Fruit fly (Drosophila melanogaster): ENCODE data around the gene sro.
A peak's percentile ranks its signal among the peaks of the same experiment; 100 is the strongest.

Gene sro

DNA sequence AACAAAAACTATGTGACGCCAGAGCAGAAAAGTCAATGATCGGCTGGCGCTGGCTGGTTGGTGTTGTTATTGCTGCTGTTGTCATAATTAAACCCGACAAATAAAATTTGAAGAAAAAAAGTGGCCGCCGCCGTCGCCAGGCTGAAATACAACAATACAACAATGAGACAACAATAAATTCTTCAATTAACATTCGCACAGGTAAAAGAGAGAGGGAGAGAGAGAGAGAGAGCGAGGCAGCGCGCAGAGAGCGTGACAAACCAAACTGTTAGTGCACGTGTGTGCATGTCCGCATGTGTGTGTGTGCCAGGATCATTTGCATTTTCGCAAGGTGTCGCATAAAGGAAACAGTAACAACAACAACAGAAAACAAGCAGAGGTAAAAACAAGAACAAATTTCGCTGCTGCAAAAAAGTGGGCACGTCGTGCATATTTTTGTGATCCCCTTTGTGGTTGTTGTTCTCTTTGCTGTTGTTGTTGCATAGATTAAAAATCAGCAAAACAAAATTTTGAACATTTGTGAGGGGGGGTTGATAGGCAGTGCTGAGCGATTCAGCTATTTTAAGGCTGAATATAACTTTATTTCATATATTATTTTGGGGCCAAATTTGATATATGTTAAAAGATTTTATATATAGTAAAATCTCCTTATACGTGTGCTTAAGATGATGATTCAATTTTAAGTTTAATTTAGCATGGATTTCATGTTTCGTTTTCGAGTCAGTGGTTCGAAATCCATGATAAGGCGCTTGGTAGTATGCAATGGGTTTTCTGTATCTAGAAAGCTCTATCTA lies 30.0 kb upstream of the sro start:
- no peak for TF ChIP-seq CG17801 (GFP tag; optimal IDR thresholded peaks at IDR 0.05; ENCODE audit: partially characterized antibody)

DNA sequence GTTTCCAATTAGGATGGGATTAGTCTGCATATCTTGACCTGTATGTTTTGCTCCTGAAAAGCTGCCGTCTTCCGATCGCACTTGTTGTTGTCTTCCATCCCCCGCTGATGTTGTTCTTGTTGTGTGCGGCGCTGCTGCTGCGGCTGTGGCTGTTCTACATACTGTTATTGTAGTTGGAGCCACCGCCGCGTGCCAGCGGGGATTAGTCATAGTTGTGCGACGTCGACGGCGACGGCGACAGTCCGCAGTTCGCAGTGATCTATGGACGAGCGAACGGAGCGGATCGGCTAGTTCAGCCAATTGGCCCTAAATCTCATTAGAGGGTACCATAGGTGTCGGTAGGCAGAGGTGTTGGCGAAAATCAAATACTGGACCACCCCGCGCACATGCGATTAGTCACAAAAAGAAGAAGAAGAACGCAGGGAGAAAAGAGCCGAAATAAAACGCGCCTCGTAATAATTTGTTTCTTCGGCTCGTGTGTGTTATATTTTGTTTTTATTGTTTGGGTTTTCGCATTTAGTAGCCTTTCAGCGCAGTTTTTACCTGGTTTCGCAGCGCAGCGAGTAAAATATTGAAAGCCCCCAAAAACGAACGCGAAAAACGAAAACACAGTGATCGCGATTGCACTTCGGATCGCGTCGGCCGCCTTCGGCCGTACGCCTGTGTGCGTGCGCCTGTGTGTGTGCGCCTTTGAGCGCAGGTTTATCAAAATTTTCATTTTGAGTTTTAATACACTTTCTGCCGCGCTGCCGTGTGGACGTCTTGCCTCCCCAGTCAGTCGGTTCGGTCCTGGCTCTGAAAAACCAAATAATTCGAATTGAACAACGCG lies 28.9 kb upstream of the sro start, which contains the start of gene kay:
Gene kay, plus strand, starts transcription at position 729 of the 829 bp plus-strand sequence.
- TF ChIP-seq CG17801 (GFP tag; optimal IDR thresholded peaks at IDR 0.05; ENCODE audit: partially characterized antibody), result no peak

DNA sequence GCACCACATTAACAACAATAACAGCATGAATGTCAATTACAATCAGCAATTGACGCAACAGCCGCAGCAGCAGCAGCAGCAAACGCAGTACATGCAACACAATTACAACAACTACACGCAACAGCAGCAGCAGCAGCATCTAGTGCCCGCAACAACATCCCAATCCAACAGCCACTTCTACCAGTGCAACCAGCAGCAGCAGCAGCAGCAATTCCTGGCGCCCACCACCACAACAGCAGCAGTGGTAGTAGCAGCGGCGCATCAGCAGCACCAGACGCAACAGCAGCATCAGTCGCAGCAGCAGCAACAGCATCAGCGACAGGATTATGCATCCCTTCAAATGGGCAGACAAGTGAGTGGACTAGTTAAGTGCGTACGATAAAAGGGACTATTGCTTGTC lies 27.2 kb upstream of the sro start:
- no peak for TF ChIP-seq CG17801 (GFP tag; optimal IDR thresholded peaks at IDR 0.05; ENCODE audit: partially characterized antibody)

DNA sequence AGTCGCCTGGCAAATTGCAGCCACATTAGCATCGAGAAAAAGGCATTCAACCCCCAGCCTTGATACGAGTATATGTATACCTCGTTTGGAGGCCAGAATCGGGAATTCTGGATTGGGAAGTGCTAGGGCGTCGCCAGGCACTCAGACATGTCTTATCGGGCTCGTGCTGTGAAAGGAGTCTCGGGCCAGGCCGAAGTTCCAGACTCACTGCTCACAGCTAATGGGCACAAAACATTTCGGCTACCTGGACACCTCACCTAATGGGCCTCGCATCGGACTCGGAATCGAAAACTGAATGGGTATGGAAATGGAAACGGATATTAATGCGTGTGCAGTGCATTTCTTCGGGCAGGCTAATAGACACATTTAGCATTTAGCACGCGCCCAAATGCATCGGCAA lies 23.5 kb upstream of the sro start:
- TF ChIP-seq CG17801 (GFP tag; optimal IDR thresholded peaks at IDR 0.05; ENCODE audit: partially characterized antibody), result no peak

DNA sequence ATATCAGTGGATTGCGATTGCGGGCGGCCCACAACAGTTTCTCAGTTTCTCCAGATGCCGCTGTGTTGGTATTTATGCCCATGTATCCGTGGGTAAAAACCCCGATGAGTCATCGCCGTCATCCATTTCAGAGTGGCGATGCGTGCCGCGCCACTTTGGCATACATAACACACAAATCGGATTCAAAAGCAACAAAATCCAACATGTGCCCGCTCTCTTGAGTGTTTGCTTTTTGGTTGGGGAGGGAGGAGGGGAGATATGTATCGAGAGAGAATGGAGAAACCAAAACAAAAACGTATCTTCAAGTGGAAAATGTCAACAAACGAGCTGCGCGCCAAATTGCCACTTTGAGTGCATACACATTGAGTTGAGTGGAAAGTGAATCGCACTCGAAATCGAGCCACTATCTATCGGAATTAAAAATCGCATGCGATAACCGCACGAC lies 22.7 kb upstream of the sro start:
- no peak for TF ChIP-seq CG17801 (GFP tag; optimal IDR thresholded peaks at IDR 0.05; ENCODE audit: partially characterized antibody)

DNA sequence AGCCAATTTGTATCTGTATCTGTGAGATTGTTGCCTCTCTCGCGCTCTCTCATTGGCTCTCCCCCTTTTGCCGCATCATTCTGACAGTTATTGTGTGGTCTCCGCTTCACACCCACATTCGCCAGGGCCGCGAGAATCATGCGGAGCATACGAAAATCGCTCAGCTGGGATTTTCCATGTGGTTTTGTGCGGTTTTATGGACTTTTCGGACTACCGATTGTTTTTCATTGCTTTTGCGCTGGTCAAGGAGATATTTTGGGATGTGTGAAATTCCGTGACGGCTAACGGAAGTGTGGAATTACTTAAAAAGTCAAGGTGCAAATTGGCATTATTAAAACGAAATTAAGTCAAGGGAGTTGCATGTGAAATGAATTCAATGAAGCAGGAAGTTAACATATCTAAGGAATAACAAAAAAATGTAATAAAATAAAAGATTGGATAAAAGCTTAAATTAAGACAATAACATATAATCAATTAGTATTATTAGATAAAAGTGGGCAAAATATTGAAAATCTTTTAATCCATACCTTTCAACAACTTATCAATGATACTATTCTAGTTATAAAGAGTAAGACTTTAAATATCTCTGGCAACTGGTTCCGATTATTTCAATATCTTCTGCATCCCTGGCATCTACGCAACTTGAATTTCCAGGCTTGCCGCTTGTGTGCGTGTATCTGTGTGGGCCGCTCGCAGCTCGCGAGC lies 22.2 kb upstream of the sro start:
- no peak for TF ChIP-seq CG17801 (GFP tag; optimal IDR thresholded peaks at IDR 0.05; ENCODE audit: partially characterized antibody)

DNA sequence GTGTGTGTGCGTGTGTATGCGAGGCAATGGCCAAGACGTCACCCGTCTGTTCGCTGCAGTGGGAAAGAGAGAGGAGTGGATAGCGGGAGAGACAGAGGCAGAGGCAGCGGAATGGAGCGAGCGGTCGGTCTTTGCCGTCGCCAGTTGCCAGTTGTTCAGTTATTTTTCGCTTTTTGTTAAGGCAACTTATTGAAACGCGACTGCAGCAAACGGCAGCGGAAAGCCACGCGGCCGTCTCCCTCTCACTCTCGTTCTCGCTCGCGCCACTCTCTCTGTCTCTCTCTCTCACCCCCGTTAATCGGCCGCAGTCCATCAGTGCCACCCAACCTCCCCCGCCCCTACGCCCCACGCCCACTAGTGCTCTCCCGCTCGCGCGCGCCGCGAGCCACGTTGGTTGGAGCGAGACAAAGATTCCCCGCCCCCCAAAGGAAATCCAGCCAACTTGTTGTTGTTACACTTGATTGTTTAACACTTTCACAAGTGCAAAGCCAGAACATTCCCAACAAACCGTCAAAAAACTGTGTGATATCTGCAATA lies 21.5 kb upstream of the sro start:
- TF ChIP-seq CG17801 (GFP tag; optimal IDR thresholded peaks at IDR 0.05; ENCODE audit: partially characterized antibody), result peak; percentile 52

DNA sequence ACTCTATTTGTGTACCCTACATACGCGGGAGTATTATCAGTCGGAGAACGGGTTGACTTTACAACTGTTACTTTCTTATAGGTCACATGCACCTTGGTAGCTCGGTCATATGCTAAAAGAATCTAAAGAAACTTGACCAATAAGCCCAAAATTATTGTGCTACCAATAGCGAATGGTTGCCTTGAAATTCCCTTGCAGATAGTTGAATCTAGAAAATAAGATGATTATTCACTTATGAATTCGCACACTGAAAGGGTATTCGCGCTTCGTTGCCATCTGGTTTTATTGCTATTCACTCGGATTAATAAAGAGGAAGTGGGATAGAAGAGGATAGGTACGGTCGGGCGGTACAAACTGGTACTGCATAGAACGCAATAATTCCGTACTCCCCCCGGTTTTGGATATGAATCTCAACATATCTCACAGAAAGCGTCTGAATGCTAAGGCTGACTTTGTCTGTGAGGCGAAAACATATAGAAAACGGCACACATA lies 20.5 kb upstream of the sro start:
- peak; percentile 69 for TF ChIP-seq CG17801 (GFP tag; optimal IDR thresholded peaks at IDR 0.05; ENCODE audit: partially characterized antibody)

DNA sequence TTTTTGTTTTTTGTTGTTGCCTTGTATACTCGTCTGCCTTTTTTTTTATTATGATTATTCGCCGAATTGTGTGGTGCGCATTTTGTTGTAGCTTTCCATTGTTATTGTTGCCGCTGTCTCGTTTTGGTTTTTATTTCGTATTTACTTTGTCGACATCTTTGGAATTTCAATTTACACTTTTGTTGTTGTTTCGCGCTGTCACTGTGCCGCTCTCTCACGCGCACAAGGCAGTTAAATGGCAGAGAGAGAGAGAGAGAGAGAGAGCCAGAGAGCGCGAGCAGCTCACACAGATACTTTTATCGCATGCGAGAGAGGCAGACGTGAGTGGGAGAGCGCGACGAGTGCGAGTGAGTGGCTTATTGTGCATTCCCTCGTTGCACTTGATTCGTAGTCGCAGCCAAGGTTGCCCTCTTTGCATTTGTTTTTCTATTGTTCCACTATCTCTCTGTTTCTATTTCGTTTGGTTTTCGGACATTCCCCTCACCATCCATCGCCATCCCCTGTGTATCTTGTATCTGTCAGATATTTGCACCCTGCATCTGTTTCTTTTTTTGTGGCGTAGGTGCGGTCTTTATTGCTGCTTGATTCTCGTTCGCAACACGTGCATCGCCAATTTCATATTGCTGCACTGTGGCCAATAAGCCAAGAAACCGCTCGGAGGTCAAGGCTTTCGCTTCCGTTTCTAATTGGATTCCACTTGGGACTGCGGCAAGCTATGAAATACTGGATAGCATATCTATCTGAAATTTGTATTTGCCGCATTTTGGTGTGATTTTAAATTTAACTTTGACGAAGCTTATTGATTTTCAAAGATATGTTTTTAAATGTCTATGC lies 19.8 kb upstream of the sro start:
- TF ChIP-seq CG17801 (GFP tag; optimal IDR thresholded peaks at IDR 0.05; ENCODE audit: partially characterized antibody), result peak; percentile 11

DNA sequence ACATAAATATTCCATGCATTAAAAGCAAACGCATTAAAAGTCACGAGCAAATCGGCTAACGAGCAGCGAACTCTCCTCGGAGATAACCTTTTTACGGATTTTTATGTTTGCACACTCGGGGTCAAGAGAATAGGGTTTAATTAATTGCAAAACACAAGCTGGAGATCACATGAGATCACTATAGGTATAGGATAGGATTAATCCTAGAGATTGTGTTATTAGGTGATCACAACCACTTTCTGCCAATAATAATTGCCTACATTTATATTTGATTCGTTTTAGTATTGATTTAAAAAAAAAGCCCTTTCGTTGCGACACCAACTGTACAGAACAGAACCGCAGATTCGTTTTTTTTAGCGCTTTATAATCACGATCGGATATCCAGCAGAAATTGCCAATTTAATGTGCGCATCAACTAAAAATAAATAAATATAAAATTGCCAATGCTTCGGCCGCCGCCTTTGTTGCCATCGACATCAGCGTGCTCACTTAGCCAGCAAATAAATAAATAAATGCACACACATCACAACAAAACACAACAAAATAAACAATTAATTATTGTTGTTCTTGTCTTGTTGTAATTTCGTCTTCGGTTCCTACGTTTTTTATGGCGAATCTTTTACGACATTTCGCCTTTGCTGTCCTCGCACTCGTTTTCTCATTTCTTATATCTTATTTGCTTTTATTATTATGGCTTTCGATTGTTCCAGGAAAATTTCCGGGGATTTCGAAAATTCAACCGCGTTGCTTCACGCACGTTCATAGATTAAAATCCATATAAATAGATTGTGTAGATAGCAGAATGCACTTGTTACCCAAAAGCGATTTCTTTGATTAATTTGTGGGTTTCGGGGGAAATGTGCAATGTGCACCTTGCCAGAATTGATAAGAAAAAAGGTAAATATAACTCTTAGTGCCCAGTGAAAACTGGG lies 18.4 kb upstream of the sro start:
- no peak for TF ChIP-seq CG17801 (GFP tag; optimal IDR thresholded peaks at IDR 0.05; ENCODE audit: partially characterized antibody)

DNA sequence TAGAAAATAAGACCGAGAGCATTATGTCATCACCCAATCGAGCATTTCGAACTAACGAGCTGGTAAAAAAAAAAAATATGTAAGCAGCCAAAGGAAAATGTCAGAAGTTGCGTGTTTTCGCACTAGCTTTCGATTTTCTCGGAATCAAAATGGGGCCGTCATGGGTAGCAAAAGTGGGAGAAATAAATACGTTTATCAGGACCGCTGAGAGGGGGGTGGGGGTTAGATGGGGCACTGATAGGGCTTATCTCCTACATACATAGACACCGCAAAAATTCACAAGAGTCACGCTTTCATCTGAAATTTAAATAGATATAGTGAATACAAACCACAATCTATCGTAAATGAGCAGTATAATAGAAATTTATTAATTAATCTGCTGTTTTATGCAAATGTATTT lies 17.2 kb upstream of the sro start:
- no peak for TF ChIP-seq CG17801 (GFP tag; optimal IDR thresholded peaks at IDR 0.05; ENCODE audit: partially characterized antibody)

DNA sequence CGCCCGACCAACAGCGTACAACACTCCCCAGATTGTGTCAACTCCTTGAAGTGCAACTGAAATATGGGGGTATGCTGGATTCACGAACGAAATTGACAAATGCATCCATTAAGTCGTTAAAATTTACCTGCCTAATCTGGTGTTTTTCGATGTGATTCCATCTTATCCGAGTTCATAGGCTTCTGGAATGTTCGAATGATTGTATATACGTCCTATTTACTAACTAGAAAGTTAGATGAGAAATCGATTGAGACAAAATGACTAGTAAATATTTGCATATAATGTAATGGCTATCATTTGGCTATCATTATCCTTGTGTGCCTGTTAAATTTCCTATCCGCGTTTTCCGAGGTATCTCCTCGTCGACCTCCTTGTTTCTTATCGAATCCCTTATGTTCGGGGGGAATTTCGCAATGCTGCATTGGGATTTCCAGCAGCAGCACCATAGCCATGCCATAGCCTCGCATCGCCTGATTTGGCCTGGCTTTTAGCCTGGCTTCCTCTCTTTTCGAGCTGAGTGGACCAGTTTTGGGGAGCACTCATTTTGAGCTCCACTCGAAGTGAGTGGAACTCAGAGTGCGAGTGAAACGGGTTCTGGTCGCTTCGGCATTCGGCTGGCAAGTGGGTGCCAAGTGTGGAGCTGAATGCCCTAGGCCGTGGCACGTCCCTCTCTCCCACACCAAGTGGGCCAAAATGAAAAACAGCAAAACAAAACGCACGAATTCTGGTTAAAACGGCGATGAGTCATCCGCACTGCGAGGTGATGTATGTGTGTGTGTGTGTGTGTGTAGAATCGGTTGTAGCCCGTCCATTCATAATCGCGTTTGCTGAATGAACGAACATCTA lies 16.0 kb upstream of the sro start:
- no peak for TF ChIP-seq CG17801 (GFP tag; optimal IDR thresholded peaks at IDR 0.05; ENCODE audit: partially characterized antibody)
